Fruit fly (Drosophila melanogaster) whole organism, embryonic: ENCODE data around the gene CG13796.

ENCODE experiments used
- Awh ChIP-seq: fragments of 200-800 bp; sonication (Bioruptor generic); IDR thresholded peaks from 2 replicates; pipeline ENCODE4, ENCODE4 v1.3.6; 2022; ENCODE audit warnings: missing biosample characterization, missing genetic modification characterization
- CG10979 ChIP-seq: fragments of 200-800 bp; sonication (Bioruptor generic); optimal IDR thresholded peaks from 2 replicates; lab custom pipeline; 2018; ENCODE audit warnings: missing biosample characterization, mild to moderate bottlenecking, missing genetic modification characterization, moderate library complexity
- CG11456 ChIP-seq: fragments of 200-800 bp; sonication (Bioruptor generic); IDR thresholded peaks from 3 replicates; pipeline ENCODE4 v1.3.6; 2022; ENCODE audit warnings: missing biosample characterization, missing genetic modification characterization
- CG12104 ChIP-seq: fragments of 200-800 bp; sonication (Bioruptor generic); optimal IDR thresholded peaks from 3 replicates; lab custom pipeline; 2016; ENCODE audit warnings: missing biosample characterization, missing genetic modification characterization
- CG12219 ChIP-seq: fragments of 200-800 bp; sonication (Bioruptor generic); optimal IDR thresholded peaks from 3 replicates; lab custom pipeline; 2018; ENCODE audit warnings: missing biosample characterization, mild to moderate bottlenecking, missing genetic modification characterization
- CG16813 ChIP-seq: fragments of 200-800 bp; sonication (Bioruptor generic); IDR thresholded peaks from 3 replicates; pipeline ENCODE4 v1.3.6; 2022; ENCODE audit warnings: missing biosample characterization, missing genetic modification characterization; ENCODE audit not compliant: partially characterized antibody
- CG17912 ChIP-seq: fragments of 200-800 bp; sonication (Bioruptor generic); optimal IDR thresholded peaks from 2 replicates; lab custom pipeline; 2018; ENCODE audit warnings: missing biosample characterization, mild to moderate bottlenecking, missing genetic modification characterization
- CG18011 ChIP-seq: fragments of 200-800 bp; sonication (Bioruptor generic); optimal IDR thresholded peaks from 2 replicates; lab custom pipeline; 2017; ENCODE audit warnings: missing biosample characterization, missing genetic modification characterization, mild to moderate bottlenecking, moderate library complexity, missing genotype
- CG1832 ChIP-seq: fragments of 200-800 bp; sonication (Bioruptor generic); optimal IDR thresholded peaks from 2 replicates; lab custom pipeline; 2017; ENCODE audit warnings: missing biosample characterization, mild to moderate bottlenecking, missing genetic modification characterization, inconsistent platforms
- CG18599 ChIP-seq: fragments of 200-800 bp; sonication (Bioruptor generic); optimal IDR thresholded peaks from 3 replicates; lab custom pipeline; 2017; ENCODE audit warnings: missing biosample characterization, missing genetic modification characterization, mild to moderate bottlenecking, moderate library complexity, missing genetic modification reagents
- CG33213 ChIP-seq: fragments of 200-800 bp; sonication (Bioruptor generic); optimal IDR thresholded peaks from 3 replicates; lab custom pipeline; 2016; ENCODE audit warnings: missing biosample characterization, missing genetic modification characterization
- CG3847 ChIP-seq: fragments of 200-800 bp; sonication (Bioruptor generic); IDR thresholded peaks from 2 replicates; pipeline ENCODE4 v1.3.6; 2022; ENCODE audit warnings: missing biosample characterization, missing genetic modification characterization
- CG4328 ChIP-seq: fragments of 200-800 bp; sonication (Bioruptor generic); optimal IDR thresholded peaks from 3 replicates; lab custom pipeline; 2017; ENCODE audit warnings: missing biosample characterization, missing genetic modification reagents, missing genetic modification characterization
- CG6175 ChIP-seq: fragments of 200-800 bp; sonication (Bioruptor generic); IDR thresholded peaks from 3 replicates; pipeline ENCODE4 v1.3.6; 2022; ENCODE audit warnings: missing biosample characterization, missing genetic modification characterization
- CG7357 ChIP-seq: fragments of 200-800 bp; sonication (Bioruptor generic); IDR thresholded peaks from 3 replicates; pipeline ENCODE4 v1.3.6; 2022; ENCODE audit warnings: missing biosample characterization, missing genetic modification characterization
- CG7963 ChIP-seq: fragments of 200-800 bp; sonication (Bioruptor generic); IDR thresholded peaks from 3 replicates; pipeline ENCODE4 v1.3.6; 2022; ENCODE audit warnings: missing biosample characterization, missing genetic modification characterization; ENCODE audit not compliant: partially characterized antibody
- CHES-1-like ChIP-seq: fragments of 200-800 bp; sonication (Bioruptor generic); optimal IDR thresholded peaks from 2 replicates; lab custom pipeline; 2016; ENCODE audit warnings: missing biosample characterization, missing genetic modification characterization
- CTCF ChIP-seq: fragments of 200-800 bp; sonication (Bioruptor generic); optimal IDR thresholded peaks from 2 replicates; lab custom pipeline; 2017; ENCODE audit warnings: missing biosample characterization, mild to moderate bottlenecking, missing genetic modification characterization, moderate library complexity
- Dad ChIP-seq: fragments of 200-800 bp; sonication (Bioruptor generic); optimal IDR thresholded peaks from 3 replicates; lab custom pipeline; 2016; ENCODE audit warnings: missing biosample characterization, missing genetic modification characterization
- Dbx ChIP-seq: fragments of 200-800 bp; sonication (Bioruptor generic); IDR thresholded peaks from 3 replicates; pipeline ENCODE4 v1.3.6; 2022; ENCODE audit warnings: missing biosample characterization, missing genetic modification characterization
- Dip2 ChIP-seq: fragments of 200-800 bp; sonication (Bioruptor generic); IDR thresholded peaks from 2 replicates; pipeline ENCODE4 v1.3.6; 2022; ENCODE audit warnings: missing biosample characterization, missing genetic modification characterization
- Dll ChIP-seq: fragments of 200-800 bp; sonication (Bioruptor generic); IDR thresholded peaks from 4 replicates; pipeline ENCODE4 v1.3.6; 2022; ENCODE audit warnings: missing biosample characterization, missing genetic modification characterization; ENCODE audit not compliant: partially characterized antibody
- Doc2 ChIP-seq: fragments of 200-800 bp; sonication (Bioruptor generic); IDR thresholded peaks from 2 replicates; pipeline ENCODE4 v1.3.6; 2022; ENCODE audit warnings: missing biosample characterization, missing genetic modification characterization
- Drgx ChIP-seq: fragments of 200-800 bp; sonication (Bioruptor generic); IDR thresholded peaks from 2 replicates; pipeline ENCODE4 v1.3.6; 2022; ENCODE audit warnings: missing biosample characterization, missing genetic modification characterization
- HLH3B ChIP-seq: fragments of 200-800 bp; sonication (Bioruptor generic); IDR thresholded peaks from 2 replicates; pipeline ENCODE4 v1.3.6; 2022; ENCODE audit warnings: missing biosample characterization, missing genetic modification characterization
- Jarid2 ChIP-seq: fragments of 200-800 bp; sonication (Bioruptor generic); optimal IDR thresholded peaks from 3 replicates; lab custom pipeline; 2017; ENCODE audit warnings: mild to moderate bottlenecking, missing biosample characterization, missing genetic modification reagents, missing genetic modification characterization
- MTF-1 ChIP-seq: fragments of 200-800 bp; sonication (Bioruptor generic); optimal IDR thresholded peaks from 2 replicates; lab custom pipeline; 2018; ENCODE audit warnings: missing biosample characterization, mild to moderate bottlenecking, missing genetic modification characterization, borderline replicate concordance
- Myb ChIP-seq: fragments of 200-800 bp; sonication (Bioruptor generic); optimal IDR thresholded peaks from 2 replicates; lab custom pipeline; 2016; ENCODE audit warnings: missing biosample characterization, missing genetic modification characterization
- Pdp1 ChIP-seq, 2 experiments: fragments of 200-800 bp; sonication (Bioruptor generic); optimal IDR thresholded peaks; 3 replicates each; lab custom pipeline; 2016; ENCODE audit warnings: missing biosample characterization in 2 of 2, missing genetic modification characterization in 2 of 2, mild to moderate bottlenecking in 1 of 2, moderate library complexity in 1 of 2
- Poxn ChIP-seq: fragments of 200-800 bp; sonication (Bioruptor generic); IDR thresholded peaks from 2 replicates; pipeline ENCODE4 v1.3.6; 2022; ENCODE audit warnings: missing biosample characterization, missing genetic modification characterization
- Sox102F ChIP-seq: fragments of 200-800 bp; sonication (Bioruptor generic); optimal IDR thresholded peaks from 2 replicates; lab custom pipeline; 2018; ENCODE audit warnings: missing biosample characterization, mild to moderate bottlenecking, missing genetic modification characterization, moderate library complexity
- YL-1 ChIP-seq: fragments of 200-800 bp; sonication (Bioruptor generic); optimal IDR thresholded peaks from 3 replicates; lab custom pipeline; 2017; ENCODE audit warnings: missing biosample characterization, mild to moderate bottlenecking, missing genetic modification characterization
- bigmax ChIP-seq: fragments of 200-800 bp; sonication (Bioruptor generic); optimal IDR thresholded peaks from 2 replicates; lab custom pipeline; 2018; ENCODE audit warnings: missing biosample characterization, mild to moderate bottlenecking, missing genetic modification characterization
- corto ChIP-seq: fragments of 200-800 bp; sonication (Bioruptor generic); optimal IDR thresholded peaks from 2 replicates; lab custom pipeline; 2016; ENCODE audit warnings: missing biosample characterization, mild to moderate bottlenecking, missing genetic modification characterization, moderate library complexity
- crp ChIP-seq, 2 experiments: fragments of 200-800 bp; sonication (Bioruptor generic); optimal IDR thresholded peaks; 2 replicates in 1 of 2; 3 replicates in 1 of 2; lab custom pipeline; 2017; ENCODE audit warnings: missing biosample characterization in 2 of 2, missing genetic modification characterization in 2 of 2, mild to moderate bottlenecking in 1 of 2, moderate library complexity in 1 of 2
- danr ChIP-seq: fragments of 200-800 bp; sonication (Bioruptor generic); IDR thresholded peaks from 2 replicates; pipeline ENCODE4 v1.3.6; 2022; ENCODE audit warnings: missing biosample characterization, missing genetic modification characterization
- ems ChIP-seq: fragments of 200-800 bp; sonication (Bioruptor generic); optimal IDR thresholded peaks from 3 replicates; lab custom pipeline; 2016; ENCODE audit warnings: missing biosample characterization, missing genetic modification characterization
- fd64A ChIP-seq: fragments of 200-800 bp; sonication (Bioruptor generic); optimal IDR thresholded peaks from 3 replicates; lab custom pipeline; 2018; ENCODE audit warnings: missing biosample characterization, mild to moderate bottlenecking, missing genetic modification characterization
- gce ChIP-seq: fragments of 200-800 bp; sonication (Bioruptor generic); IDR thresholded peaks from 3 replicates; pipeline ENCODE4 v1.3.6; 2022; ENCODE audit warnings: missing biosample characterization, missing genetic modification characterization
- gfzf ChIP-seq: fragments of 200-800 bp; sonication (Bioruptor generic); optimal IDR thresholded peaks from 2 replicates; lab custom pipeline; 2016; ENCODE audit warnings: missing biosample characterization, mild to moderate bottlenecking, missing genetic modification characterization, moderate library complexity
- gt ChIP-seq: fragments of 200-800 bp; sonication (Bioruptor generic); IDR thresholded peaks from 2 replicates; pipeline ENCODE4 v1.3.6; 2022; ENCODE audit warnings: missing biosample characterization, missing genetic modification characterization
- mld ChIP-seq: fragments of 200-800 bp; sonication (Bioruptor generic); IDR thresholded peaks from 3 replicates; pipeline ENCODE4 v1.3.6; 2022; ENCODE audit warnings: missing biosample characterization, missing genetic modification characterization; ENCODE audit not compliant: partially characterized antibody
- prd ChIP-seq, 3 experiments: fragments of >200 bp in 2 of 3; fragments of 200-800 bp in 1 of 3; sonication (Bioruptor generic) in 1 of 3; optimal IDR thresholded peaks in 2 of 3; IDR thresholded peaks in 1 of 3; 2 replicates in 2 of 3; 3 replicates in 1 of 3; pipeline versions ENCODE4 v1.3.6 to Lab custom; 2017 to 2022; ENCODE audit warnings: missing biosample characterization in 1 of 3, missing genetic modification characterization in 1 of 3
- ranshi ChIP-seq: fragments of 200-800 bp; sonication (Bioruptor generic); IDR thresholded peaks from 2 replicates; pipeline ENCODE4 v1.3.6; 2022; ENCODE audit warnings: missing biosample characterization, missing genetic modification characterization
- ro ChIP-seq: fragments of 200-800 bp; sonication (Bioruptor generic); IDR thresholded peaks from 2 replicates; pipeline ENCODE4 v1.3.6; 2022; ENCODE audit warnings: missing biosample characterization, missing genetic modification characterization
- row ChIP-seq: fragments of 200-800 bp; sonication (Bioruptor generic); IDR thresholded peaks from 3 replicates; pipeline ENCODE4 v1.3.6; 2022; ENCODE audit warnings: missing biosample characterization, missing genetic modification characterization
- slp2 ChIP-seq: fragments of 200-800 bp; sonication (Bioruptor generic); optimal IDR thresholded peaks from 2 replicates; lab custom pipeline; 2016; ENCODE audit warnings: missing biosample characterization, missing genetic modification characterization
- toy ChIP-seq: fragments of 200-800 bp; sonication (Bioruptor generic); IDR thresholded peaks from 2 replicates; pipeline ENCODE4 v1.3.6; 2022; ENCODE audit warnings: missing biosample characterization, missing genetic modification characterization

The CG13796 gene

DNA sequence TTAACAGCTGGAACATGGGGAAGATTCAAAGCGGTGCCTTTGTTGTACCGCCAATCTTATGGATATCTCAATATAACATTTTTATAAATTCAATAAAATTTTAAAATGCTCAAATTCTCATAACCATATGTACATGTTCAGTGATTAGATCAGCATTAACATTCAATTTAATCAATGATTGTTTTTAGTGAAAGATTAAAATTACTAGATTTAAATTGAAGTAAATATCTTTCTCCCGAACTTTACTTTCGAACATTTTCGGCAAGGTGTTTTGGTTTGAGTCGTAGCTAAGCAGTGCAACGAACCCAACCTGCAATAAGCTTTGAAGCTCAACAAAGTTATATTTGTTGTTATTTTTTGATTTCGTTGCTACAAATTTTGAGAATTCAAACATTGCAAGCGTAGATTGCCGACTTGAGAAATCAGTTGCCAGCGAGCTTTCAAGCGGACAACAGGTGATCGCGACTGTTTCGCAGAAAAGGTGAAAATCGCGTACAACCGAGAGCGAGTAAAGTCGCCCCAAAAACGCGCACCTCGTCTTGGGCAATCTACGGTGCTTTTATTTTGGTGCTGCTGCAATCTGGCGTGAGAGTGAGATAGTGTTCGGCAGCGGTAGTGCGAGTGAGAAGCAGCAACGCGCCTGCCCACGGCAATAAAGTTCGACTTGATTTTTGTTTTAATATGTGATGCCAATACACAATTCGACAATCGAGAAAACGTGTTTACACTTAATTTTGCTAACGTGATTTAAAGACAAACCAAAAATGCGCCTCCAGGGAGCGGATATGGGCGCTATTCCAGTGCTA is 29.9 kb downstream of the CG13796 start, which contains the start of gene Tep3 (continued):
- TF ChIP-seq Dll (GFP tag; lab: Robert Waterston, UW) (no peak), bigmax (GFP tag; lab: Kevin White, UChicago) (peak; percentile 13), slp2 (GFP tag; lab: Kevin White, UChicago) (no peak), CG18011 (GFP tag; lab: Kevin White, UChicago) (no peak), Dbx (peak; percentile 59; the same call in 2 of the 3 replicates), gce (no peak), MTF-1 (no peak), Sox102F (GFP tag; lab: Kevin White, UChicago) (peak; percentile 56), CG12104 (no peak), ranshi (no peak), Poxn (no peak), gfzf (GFP tag; lab: Kevin White, UChicago) (peak; percentile 29), Drgx (GFP tag; lab: Robert Waterston, UW) (no peak), CG1832 (peak; percentile 37), CG10979 (tag; lab: Kevin White, UChicago) (no peak), CG18599 (GFP tag; lab: Kevin White, UChicago) (peak; percentile 36), CG4328 (no peak), prd (optimal IDR thresholded peaks at IDR 0.05; lab: Kevin White, UChicago) (no peak), prd (GFP tag; IDR thresholded peaks at IDR 0.05; lab: Robert Waterston, UW) (0 out of 3 replicates have a peak, but pooled peaks have one; percentile 37), CG11456 (GFP tag; lab: Robert Waterston, UW) (no peak), Dad (no peak), toy (GFP tag; lab: Robert Waterston, UW) (no peak), Doc2 (no peak), row (GFP tag; lab: Robert Waterston, UW) (peak; percentile 38; the same call in 1 of the 3 replicates), Myb (GFP tag; lab: Kevin White, UChicago) (peak; percentile 53), CG7357 (GFP tag; lab: Robert Waterston, UW) (no peak; the same call in 2 of the 3 replicates), CG3847 (GFP tag; lab: Robert Waterston, UW) (0 out of 2 replicates have a peak, but pooled peaks have one; percentile 19), ro (GFP tag; lab: Robert Waterston, UW) (no peak), Jarid2 (GFP tag; lab: Kevin White, UChicago) (peak; percentile 55), CG16813 (GFP tag; lab: Robert Waterston, UW) (no peak), CG7963 (GFP tag; lab: Robert Waterston, UW) (0 out of 3 replicates have a peak, but pooled peaks have one; percentile 19), CHES-1-like (GFP tag; lab: Kevin White, UChicago) (peak; percentile 32), HLH3B (GFP tag; lab: Robert Waterston, UW) (peak; percentile 19; the same call in 1 of the 2 replicates), crp (GFP tag; optimal IDR thresholded peaks at IDR 0.05; lab: Kevin White, UChicago) (no peak), CG17912 (GFP tag; lab: Kevin White, UChicago) (no peak), ems (no peak), fd64A (GFP tag; lab: Kevin White, UChicago) (no peak), CTCF (GFP tag; lab: Kevin White, UChicago) (peak; percentile 61), danr (no peak), Pdp1 (GFP tag; optimal IDR thresholded peaks at IDR 0.05; lab: Kevin White, UChicago) (peak in 1 of 2 experiments; percentile 24), YL-1 (GFP tag; lab: Kevin White, UChicago) (no peak), Dip2 (GFP tag; lab: Robert Waterston, UW) (no peak), CG33213 (GFP tag; lab: Kevin White, UChicago) (no peak), CG12219 (GFP tag; lab: Kevin White, UChicago) (no peak), gt (GFP tag; lab: Robert Waterston, UW) (no peak), mld (GFP tag; lab: Robert Waterston, UW) (no peak), corto (GFP tag; lab: Kevin White, UChicago) (no peak), CG6175 (GFP tag; lab: Robert Waterston, UW) (no peak), Awh (GFP tag; lab: Robert Waterston, UW) (0 out of 2 replicates have a peak, but pooled peaks have one; percentile 29)
